Worm (Caenorhabditis elegans) whole organism, dauer: ENCODE data around the gene hsp-6.

Source experiments
- unc-62 ChIP-seq: sonication (generic microtip); optimal IDR thresholded peaks from 2 replicates; lab custom pipeline; 2017; ENCODE audit warnings: missing biosample characterization, missing genetic modification reagents, missing genetic modification characterization

The hsp-6 gene

DNA sequence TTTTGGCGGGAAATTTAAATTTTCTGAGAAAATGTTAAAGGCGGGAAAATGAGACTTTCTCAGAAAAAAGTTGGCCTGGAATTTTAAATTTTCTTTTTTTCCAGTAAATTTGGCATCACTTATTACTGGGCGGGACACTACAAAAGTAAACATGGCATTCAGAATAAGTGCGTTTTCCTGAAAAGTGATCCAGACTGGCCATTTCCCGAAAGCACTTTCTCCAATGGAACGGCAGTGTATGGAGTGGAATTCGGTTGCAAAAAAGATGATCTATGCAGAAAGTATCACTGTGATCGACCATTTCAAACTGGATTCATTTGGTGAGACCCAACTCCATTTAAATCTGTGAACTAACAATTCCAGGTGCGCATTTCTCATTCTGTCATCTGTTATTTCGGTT, 38.7 kb downstream of the hsp-6 start:
- TF ChIP-seq unc-62 (GFP tag; lab: Kevin White, UChicago): no peak

DNA sequence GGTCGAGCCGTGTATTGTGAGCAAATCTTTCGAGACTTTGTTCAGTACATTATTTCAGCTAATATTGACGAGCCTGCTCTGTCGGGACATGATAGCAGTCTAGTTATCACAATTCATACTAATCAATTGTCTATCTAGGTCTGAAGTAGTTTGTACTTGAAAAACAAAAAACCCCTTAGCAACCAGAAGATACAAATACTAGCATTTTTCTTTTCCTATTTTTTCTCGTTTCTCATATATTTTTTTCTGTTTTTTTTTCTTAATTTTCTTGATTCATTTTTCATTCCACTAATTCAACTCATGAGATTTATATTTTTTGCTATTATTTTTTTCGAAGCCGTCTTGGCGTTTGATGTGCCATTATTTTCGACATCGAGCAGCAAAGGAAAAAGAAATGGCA, 39.4 kb downstream of the hsp-6 start, which contains the start of gene R02F11.9:
Gene R02F11.9, plus strand, starts transcription at position 301 of the 400 bp plus-strand sequence.
- TF ChIP-seq unc-62 (GFP tag; lab: Kevin White, UChicago): no peak

DNA sequence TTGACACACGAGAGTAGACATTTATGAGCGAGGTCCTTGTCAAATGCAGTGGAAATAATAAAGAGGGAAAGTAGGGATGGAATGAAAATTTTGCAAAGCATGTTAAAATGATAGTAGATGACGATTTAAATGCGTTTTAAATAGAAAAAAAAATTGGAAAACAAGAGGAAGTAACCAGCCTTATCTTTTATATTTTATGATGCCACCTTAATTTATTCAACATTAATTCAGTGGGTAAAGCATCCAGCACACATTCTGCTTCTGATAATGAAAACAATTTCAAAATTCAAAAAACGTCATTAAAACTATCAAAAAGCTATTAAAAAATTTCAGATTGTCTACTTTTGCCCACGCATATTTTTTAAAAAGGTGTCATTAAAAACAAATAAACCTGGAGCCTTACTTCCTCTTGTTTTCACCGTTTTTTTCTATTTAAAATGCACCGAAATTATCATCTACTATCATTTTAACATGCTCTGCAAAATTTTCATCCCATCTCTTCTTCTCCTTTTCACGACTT, 41.2 kb downstream of the hsp-6 start, which contains the start of the genes Y60C6A.2 and Y60C6A.3:
Gene Y60C6A.2, minus strand, starts transcription at position 101 of the 520 bp plus-strand sequence.
Gene Y60C6A.3, plus strand, starts transcription at position 470 of the 520 bp plus-strand sequence.
- TF ChIP-seq unc-62 (GFP tag; lab: Kevin White, UChicago): no peak

DNA sequence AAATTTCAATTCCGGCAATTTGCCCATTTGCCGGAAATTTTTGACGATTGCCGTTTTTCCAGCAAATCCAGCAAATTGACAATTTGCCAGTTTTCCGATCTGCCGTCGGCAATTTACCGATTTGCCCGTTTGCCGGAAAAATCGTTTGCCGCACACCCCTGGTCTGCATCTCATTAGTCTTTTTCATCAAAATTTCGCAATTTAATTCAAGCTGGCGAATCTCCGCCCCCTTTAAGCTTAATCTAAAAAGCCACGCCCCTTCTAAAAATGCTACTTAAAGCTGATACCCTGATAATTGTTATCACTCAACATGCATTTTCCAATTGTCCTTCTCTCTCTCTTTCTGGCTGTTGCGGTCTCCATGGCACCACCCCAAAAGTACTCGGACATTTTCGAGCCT, 43.2 kb downstream of the hsp-6 start, which contains the start of gene Y60C6A.1:
Gene Y60C6A.1, plus strand, starts transcription at position 301 of the 400 bp plus-strand sequence.
- TF ChIP-seq unc-62 (GFP tag; lab: Kevin White, UChicago): no peak

DNA sequence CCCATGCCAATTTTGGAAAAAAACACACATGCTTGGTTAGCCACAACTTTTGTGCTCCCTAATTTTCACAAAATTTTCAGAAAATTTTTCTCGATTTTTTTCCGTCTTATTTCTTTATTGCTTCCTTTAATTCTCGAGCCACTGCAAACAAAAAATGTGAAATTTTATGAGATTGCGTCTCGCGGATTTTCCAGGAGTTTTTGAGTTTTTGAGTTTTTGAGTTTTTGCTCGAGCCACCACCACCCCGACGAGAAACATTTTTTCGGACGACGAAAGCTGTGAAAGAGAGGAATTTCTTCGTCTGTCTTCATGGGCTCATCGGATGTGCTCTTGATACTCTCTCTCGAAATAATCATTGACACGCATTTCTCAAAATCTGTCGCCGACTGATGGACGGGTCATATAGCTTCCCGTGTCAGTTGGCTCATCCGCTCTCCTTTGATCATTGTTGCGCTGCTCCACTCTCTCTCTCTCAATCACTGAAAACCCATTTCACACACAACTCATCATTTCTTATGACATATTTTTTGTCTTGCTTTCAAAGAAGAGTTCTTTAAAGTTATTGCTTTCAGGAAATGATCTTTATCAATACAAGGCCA, 49.1 kb downstream of the hsp-6 start, which contains the start of gene C18G1.1:
Gene C18G1.1, plus strand, starts transcription at position 573 of the 599 bp plus-strand sequence.
- TF ChIP-seq unc-62 (GFP tag; lab: Kevin White, UChicago): no peak

DNA sequence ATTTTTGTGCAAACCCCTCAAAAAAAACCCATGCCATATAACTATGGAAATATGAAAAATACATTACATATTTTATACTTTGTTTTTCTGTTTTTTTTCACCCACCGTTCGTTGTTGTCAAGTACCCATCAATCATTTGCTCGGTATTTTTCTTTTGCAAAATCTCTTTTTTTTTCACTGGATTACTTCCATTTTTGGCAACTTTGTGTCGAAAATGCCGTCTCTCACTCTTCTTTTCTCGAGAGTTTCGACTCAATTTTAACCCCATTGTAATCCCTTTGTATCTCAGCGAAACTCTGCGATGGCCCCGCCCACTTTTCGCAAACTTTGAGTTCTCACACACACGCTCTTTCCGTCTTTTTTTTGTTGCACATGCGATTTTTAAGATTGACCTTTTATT, 51.4 kb downstream of the hsp-6 start:
- TF ChIP-seq unc-62 (GFP tag; lab: Kevin White, UChicago): no peak
